ENCODE assay signal across 2 worm cellular contexts in genomic region chrIV:4506637-4507036, ce11.
TF ChIP-seq lines count a peak whose summit lies in the region.

gbb-2 (minus strand) TSS chrIV:4506748.

TF ChIP-seq in whole organism, L1 larva, 84 proteins besides CTCF, POLR2A, EP300 and RAD21 (continued from another document):
- TF ChIP-seq hlh-4 (tag; optimal IDR thresholded peaks at IDR 0.05; lab: Kevin White, UChicago) (no peak), mab-9 (GFP tag; IDR thresholded peaks at IDR 0.05; lab: Robert Waterston, UW) (no peak), xbp-1 (tag; optimal IDR thresholded peaks at IDR 0.05; lab: Kevin White, UChicago) (no peak), efl-1 (optimal IDR thresholded peaks at IDR 0.05; lab: Kevin White, UChicago) (peak in 1 of 2 experiments; percentile 5), efl-1 (GFP tag; optimal IDR thresholded peaks at IDR 0.05 in 1 of 2; lab: Kevin White, UChicago) (no peak), lin-14 (GFP tag; optimal IDR thresholded peaks at IDR 0.05; lab: Kevin White, UChicago) (peak; percentile 79), swsn-7 (tag; optimal IDR thresholded peaks at IDR 0.05; lab: Kevin White, UChicago) (no peak), snu-23 (GFP tag; optimal IDR thresholded peaks at IDR 0.05; lab: Kevin White, UChicago) (peak; percentile 14)

TF ChIP-seq in whole organism, L4 larva, 104 proteins besides CTCF, POLR2A, EP300 and RAD21 (continued from another document):
- TF ChIP-seq tag-97 (GFP tag; IDR thresholded peaks at IDR 0.05; lab: Robert Waterston, UW), result no peak
